Worm (Caenorhabditis elegans): ENCODE measurements around the gene C18A3.10.

C18A3.10 gene

ce11 chrII:5697338-5697737 is 18.3 kb downstream of the C18A3.10 start:
- TF ChIP-seq C34F6.9 (tag; optimal IDR thresholded peaks at IDR 0.05) (no peak), nhr-129 (tag; optimal IDR thresholded peaks at IDR 0.05) (no peak), ZK546.5 (tag; optimal IDR thresholded peaks at IDR 0.05) (no peak), ceh-16 (tag; optimal IDR thresholded peaks at IDR 0.05) (no peak), elt-1 (tag; optimal IDR thresholded peaks at IDR 0.05) (no peak), zag-1 (tag; optimal IDR thresholded peaks at IDR 0.05) (no peak), lin-11 (tag; optimal IDR thresholded peaks at IDR 0.05) (no peak), mdl-1 (tag; optimal IDR thresholded peaks at IDR 0.05) (no peak), nhr-12 (tag; optimal IDR thresholded peaks at IDR 0.05) (no peak), nhr-6 (tag; optimal IDR thresholded peaks at IDR 0.05) (no peak), aly-2 (tag; optimal IDR thresholded peaks at IDR 0.05) (no peak), fos-1 (tag; optimal IDR thresholded peaks at IDR 0.05) (no peak), sem-4 (tag; optimal IDR thresholded peaks at IDR 0.05) (no peak), ztf-11 (tag; optimal IDR thresholded peaks at IDR 0.05) (no peak), F13H6.1 (tag; optimal IDR thresholded peaks at IDR 0.05) (no peak), sma-9 (GFP tag; optimal IDR thresholded peaks at IDR 0.05) (no peak), sma-9 (tag; optimal IDR thresholded peaks at IDR 0.05) (no peak), nhr-21 (tag; optimal IDR thresholded peaks at IDR 0.05) (no peak), alr-1 (tag; optimal IDR thresholded peaks at IDR 0.05) (no peak)

- TF ChIP-seq sem-4 (tag; optimal IDR thresholded peaks at IDR 0.05) = no peak
- no peak for TF ChIP-seq zag-1 (tag; optimal IDR thresholded peaks at IDR 0.05)
- no peak for TF ChIP-seq ama-1 (optimal IDR thresholded peaks at IDR 0.05)
- no peak for TF ChIP-seq nhr-21 (tag; optimal IDR thresholded peaks at IDR 0.05)
- TF ChIP-seq nhr-23 (tag; optimal IDR thresholded peaks at IDR 0.05) = no peak
- TF ChIP-seq ztf-1 (GFP tag; conservative IDR thresholded peaks at IDR 0.05) = no peak
- TF ChIP-seq unc-62 (GFP tag; optimal IDR thresholded peaks at IDR 0.05) = no peak
Measured at ce11 chrII:5696218-5696617, 19.4 kb downstream of the C18A3.10 start.

ce11 chrII:5694798-5695197 is 20.8 kb downstream of the C18A3.10 start, which contains the start of gene C25H3.14:
Gene C25H3.14 (plus strand): TSS chrII:5695098.
- no peak for TF ChIP-seq nhr-23 (tag; optimal IDR thresholded peaks at IDR 0.05)
- no peak for TF ChIP-seq crh-2 (tag; optimal IDR thresholded peaks at IDR 0.05)
- TF ChIP-seq ZK546.5 (tag; optimal IDR thresholded peaks at IDR 0.05) = no peak

- no peak for TF ChIP-seq peb-1 (tag; optimal IDR thresholded peaks at IDR 0.05)
- no peak for TF ChIP-seq nhr-23 (tag; optimal IDR thresholded peaks at IDR 0.05)
- TF ChIP-seq nhr-12 (tag; optimal IDR thresholded peaks at IDR 0.05) = no peak
- TF ChIP-seq C34F6.9 (tag; optimal IDR thresholded peaks at IDR 0.05) = no peak
- TF ChIP-seq lsy-2 (tag; optimal IDR thresholded peaks at IDR 0.05) = no peak
- TF ChIP-seq dmd-4 (tag; optimal IDR thresholded peaks at IDR 0.05) = no peak
- no peak for TF ChIP-seq snpc-4 (tag; optimal IDR thresholded peaks at IDR 0.05)
- TF ChIP-seq mab-5 (tag; optimal IDR thresholded peaks at IDR 0.05) = no peak
- TF ChIP-seq sem-4 (tag; optimal IDR thresholded peaks at IDR 0.05) = no peak
- TF ChIP-seq nhr-77 (tag; optimal IDR thresholded peaks at IDR 0.05) = no peak
- TF ChIP-seq ztf-11 (tag; optimal IDR thresholded peaks at IDR 0.05) = no peak
- TF ChIP-seq F13H6.1 (tag; optimal IDR thresholded peaks at IDR 0.05) = no peak
- no peak for TF ChIP-seq skn-1 (tag; optimal IDR thresholded peaks at IDR 0.05)
- no peak for TF ChIP-seq nhr-11 (tag; optimal IDR thresholded peaks at IDR 0.05)
- TF ChIP-seq ztf-1 (GFP tag; conservative IDR thresholded peaks at IDR 0.05) = no peak
- no peak for TF ChIP-seq nhr-237 (tag; optimal IDR thresholded peaks at IDR 0.05)
- TF ChIP-seq alr-1 (tag; optimal IDR thresholded peaks at IDR 0.05) = no peak
- no peak for TF ChIP-seq Y55F3AM.14 (GFP tag; optimal IDR thresholded peaks at IDR 0.05)
Measured at ce11 chrII:5693893-5694292, 21.8 kb downstream of the C18A3.10 start, which contains the start of gene C25H3.3. Gene C25H3.3 (plus strand): TSS chrII:5694193.

ce11 chrII:5691216-5691771 is 24.4 kb downstream of the C18A3.10 start, which contains the start of the genes ndub-5 and eif-2D:
Gene ndub-5 (minus strand): TSS chrII:5691353.
Gene eif-2D (plus strand): TSS chrII:5691721.
- peak in 1 of 2 experiments; percentile 39 for TF ChIP-seq lsy-2 (tag; optimal IDR thresholded peaks at IDR 0.05)
- no peak for TF ChIP-seq gmeb-1 (tag; optimal IDR thresholded peaks at IDR 0.05)
- TF ChIP-seq sma-3 (GFP tag; optimal IDR thresholded peaks at IDR 0.05) = no peak
- peak; percentile 11 for TF ChIP-seq C34F6.9 (tag; optimal IDR thresholded peaks at IDR 0.05)
- no peak for TF ChIP-seq egl-27 (tag; optimal IDR thresholded peaks at IDR 0.05)

Data from whole organism, L2 larva.